Worm (Caenorhabditis elegans) whole organism, early embryonic: Measurements from ENCODE around the gene T28C6.11.

Experiments
- F13C5.2 ChIP-seq: sonication (generic microtip); optimal IDR thresholded peaks from 2 replicates; lab custom pipeline; 2017; ENCODE audit warnings: mild to moderate bottlenecking, missing genetic modification characterization, inconsistent platforms, missing compliant biosample characterization
- aly-1 ChIP-seq: sonication (generic microtip); optimal IDR thresholded peaks from 2 replicates; lab custom pipeline; 2016; ENCODE audit warnings: missing genetic modification characterization, missing compliant biosample characterization
- ama-1 ChIP-seq: fragments of 150-350 bp; optimal IDR thresholded peaks from 2 replicates; lab custom pipeline; 2014
- ets-7 ChIP-seq: sonication (generic microtip); optimal IDR thresholded peaks from 2 replicates; lab custom pipeline; 2016; ENCODE audit warnings: missing genotype, missing genetic modification characterization, missing compliant biosample characterization
- hmg-4 ChIP-seq: fragments of 200-800 bp; sonication (Bioruptor generic); optimal IDR thresholded peaks from 2 replicates; lab custom pipeline; 2018; ENCODE audit warnings: mild to moderate bottlenecking, missing genetic modification characterization, missing compliant biosample characterization
- pes-1 ChIP-seq: fragments of 200-800 bp; sonication (Bioruptor generic); IDR thresholded peaks from 2 replicates; pipeline ENCODE4 v1.3.6; 2022; ENCODE audit warnings: missing genetic modification reagents, missing genetic modification characterization, missing compliant biosample characterization
- scrt-1 ChIP-seq: fragments of 200-800 bp; sonication (Bioruptor generic); IDR thresholded peaks from 2 replicates; pipeline ENCODE4 v1.3.6; 2022; ENCODE audit warnings: missing genetic modification characterization, missing compliant biosample characterization
- sea-1 ChIP-seq: fragments of 200-800 bp; sonication (Bioruptor generic); conservative IDR thresholded peaks from 2 replicates; pipeline ENCODE4 v1.3.6; 2022; ENCODE audit warnings: missing genetic modification characterization, missing compliant biosample characterization
- tbx-11 ChIP-seq: fragments of 200-800 bp; sonication (Bioruptor generic); IDR thresholded peaks from 2 replicates; pipeline ENCODE4 v1.3.6; 2022; ENCODE audit warnings: missing genetic modification characterization, missing compliant biosample characterization
- tbx-37 ChIP-seq: fragments of 200-800 bp; sonication (Bioruptor generic); conservative IDR thresholded peaks from 2 replicates; pipeline ENCODE4 v1.3.6; 2022; ENCODE audit warnings: missing genetic modification reagents, missing genetic modification characterization, missing compliant biosample characterization
- tra-4 ChIP-seq: sonication (generic microtip); optimal IDR thresholded peaks from 2 replicates; lab custom pipeline; 2017; ENCODE audit warnings: missing genetic modification characterization, missing compliant biosample characterization

ce11 chrIV:8879810-8880209, 39.7 kb upstream of the T28C6.11 start, which contains the start of gene npax-4:
- no peak for TF ChIP-seq tbx-37 (GFP tag; lab: Robert Waterston, UW)
- TF ChIP-seq ama-1 (lab: Kevin White, UChicago): no peak
- no peak for TF ChIP-seq sea-1 (GFP tag; lab: Robert Waterston, UW)
- no peak for TF ChIP-seq ets-7 (tag; lab: Kevin White, UChicago)
- no peak for TF ChIP-seq pes-1 (GFP tag; lab: Robert Waterston, UW)
- no peak for TF ChIP-seq tbx-11 (GFP tag; lab: Robert Waterston, UW)
- TF ChIP-seq scrt-1: no peak
- TF ChIP-seq tra-4: no peak
- TF ChIP-seq hmg-4 (GFP tag; lab: Kevin White, UChicago): no peak
- no peak for TF ChIP-seq aly-1 (tag; lab: Kevin White, UChicago)
- no peak for TF ChIP-seq F13C5.2 (tag; lab: Kevin White, UChicago)
